Worm (Caenorhabditis elegans) whole organism, L1 larva: ENCODE data around the gene cic-1.

Experiments used
- ceh-90 ChIP-seq: sonication (generic microtip); optimal IDR thresholded peaks from 2 replicates; lab custom pipeline; 2016; ENCODE audit warnings: missing genetic modification characterization, missing compliant biosample characterization
- fos-1 ChIP-seq: fragments of 150-350 bp; optimal IDR thresholded peaks from 2 replicates; lab custom pipeline; 2014; ENCODE audit warnings: missing biosample characterization, missing genetic modification characterization

- no peak for TF ChIP-seq fos-1 (tag; lab: Kevin White, UChicago)
- no peak for TF ChIP-seq ceh-90 (tag; lab: Kevin White, UChicago)
Observed at ce11 chrIII:2368424-2368823, 32.6 kb downstream of the cic-1 start, which contains the start of gene H04J21.4.
